Fruit fly (Drosophila melanogaster): ENCODE data around the gene shep.

The shep gene

DNA sequence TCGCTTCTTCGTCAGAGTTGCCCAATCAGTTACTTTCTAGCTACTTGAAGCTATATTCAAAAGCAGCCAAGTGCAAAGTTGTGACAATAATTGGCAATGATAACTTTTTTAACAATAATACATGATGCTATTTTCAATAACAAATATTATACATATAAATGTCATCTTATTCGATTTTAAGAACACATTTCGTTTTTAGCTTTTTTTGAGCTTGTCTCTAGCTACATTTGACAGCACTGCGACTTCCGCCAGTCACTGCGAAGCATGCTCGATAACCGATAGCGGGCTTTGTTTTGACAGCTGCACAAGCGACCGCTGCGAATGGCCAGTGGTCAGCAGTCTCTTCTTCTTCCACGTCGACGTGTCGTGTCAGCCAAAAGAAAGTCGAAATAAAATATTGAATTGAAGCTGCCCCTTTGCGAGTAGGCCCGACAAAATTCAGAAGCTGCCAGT, 125.4 kb downstream of the shep start, which contains the start of the genes Gen and Srp54k (continued):
- TF ChIP-seq Hmr (GFP tag; optimal IDR thresholded peaks at IDR 0.05) (peak; percentile 58), onecut (GFP tag; IDR thresholded peaks at IDR 0.05) (peak; percentile 34; the same call in 1 of the 2 replicates), CG6689 (GFP tag; IDR thresholded peaks at IDR 0.05) (peak; percentile 59), rib (GFP tag; IDR thresholded peaks at IDR 0.05) (0 out of 2 replicates have a peak, but pooled peaks have one; percentile 45), amos (GFP tag; IDR thresholded peaks at IDR 0.05; ENCODE audit: partially characterized antibody) (peak; percentile 24; the same call in 1 of the 2 replicates), Oli (tag; optimal IDR thresholded peaks at IDR 0.05) (peak; percentile 7), Fer3 (tag; optimal IDR thresholded peaks at IDR 0.05) (peak; percentile 6), CG3847 (GFP tag; IDR thresholded peaks at IDR 0.05) (peak; percentile 28; the same call in 1 of the 2 replicates), Sry-δ (GFP tag; optimal IDR thresholded peaks at IDR 0.05) (peak; percentile 41), CG9437 (GFP tag; optimal IDR thresholded peaks at IDR 0.05) (peak; percentile 20)

DNA sequence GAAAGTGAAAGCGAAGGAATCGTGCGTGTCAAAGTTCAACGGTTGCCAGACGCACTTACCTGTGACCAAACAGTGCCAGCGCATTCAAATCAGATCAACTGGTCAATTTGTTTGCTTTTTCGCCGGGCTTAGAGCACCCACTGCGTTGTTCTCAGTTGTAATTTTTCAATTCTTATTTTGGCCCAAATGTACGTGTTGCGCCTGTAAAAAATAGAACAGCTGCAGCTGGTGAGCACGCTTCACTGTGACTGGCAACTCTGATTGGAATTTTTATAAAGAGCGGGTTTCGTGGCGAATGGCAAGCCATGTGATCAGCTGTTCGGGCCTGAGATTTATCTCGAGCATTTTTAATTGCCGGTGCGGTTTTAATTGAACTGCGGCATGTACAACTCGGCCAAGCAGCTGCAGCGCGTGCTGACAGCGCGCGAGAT, 131.9 kb downstream of the shep start, which contains the start of the genes Fitm and AlaRS-m:
TSS of gene Fitm (minus strand) at position 250 of the 431 bp plus-strand sequence.
TSS of gene AlaRS-m (plus strand) at position 285 of the 431 bp plus-strand sequence.
- peak; percentile 51; the same call in 1 of the 3 replicates for TF ChIP-seq CG34422 (GFP tag; IDR thresholded peaks at IDR 0.05)
- no peak for TF ChIP-seq CG2199 (GFP tag; IDR thresholded peaks at IDR 0.05)
- no peak for TF ChIP-seq CG12236 (GFP tag; optimal IDR thresholded peaks at IDR 0.05)
- peak in 1 of 2 experiments; percentile 2 for TF ChIP-seq Pdp1 (GFP tag; optimal IDR thresholded peaks at IDR 0.05)
- TF ChIP-seq Fer1 (GFP tag; optimal IDR thresholded peaks at IDR 0.05), result peak; percentile 7
- TF ChIP-seq CG4707 (GFP tag; optimal IDR thresholded peaks at IDR 0.05), result no peak
- no peak for TF ChIP-seq maf-S (GFP tag; optimal IDR thresholded peaks at IDR 0.05)
- peak; percentile 42 for TF ChIP-seq CG4617 (GFP tag; optimal IDR thresholded peaks at IDR 0.05; ENCODE audit: borderline replicate concordance)
- TF ChIP-seq stwl (tag; optimal IDR thresholded peaks at IDR 0.05), result peak; percentile 30
- TF ChIP-seq pros (GFP tag; optimal IDR thresholded peaks at IDR 0.05), result no peak
- peak; percentile 51; the same call in 2 of the 3 replicates for TF ChIP-seq CG34224 (GFP tag; IDR thresholded peaks at IDR 0.05; ENCODE audit: partially characterized antibody)
- no peak for TF ChIP-seq CG14667 (GFP tag; IDR thresholded peaks at IDR 0.05)
- TF ChIP-seq lilli (GFP tag; optimal IDR thresholded peaks at IDR 0.05), result no peak
- TF ChIP-seq MBD-R2 (GFP tag; IDR thresholded peaks at IDR 0.05), result peak; percentile 99
- TF ChIP-seq kni (GFP tag; optimal IDR thresholded peaks at IDR 0.05), result peak; percentile 72
- TF ChIP-seq CG10431 (GFP tag; optimal IDR thresholded peaks at IDR 0.05), result no peak
- peak; percentile 82 for TF ChIP-seq Ets65A (GFP tag)
- no peak for TF ChIP-seq fru (optimal IDR thresholded peaks at IDR 0.05)
- TF ChIP-seq CG6813 (GFP tag; optimal IDR thresholded peaks at IDR 0.05), result no peak
- no peak for TF ChIP-seq inv (GFP tag; IDR thresholded peaks at IDR 0.05; ENCODE audit: partially characterized antibody)
- TF ChIP-seq slbo (GFP tag; IDR thresholded peaks at IDR 0.05), result no peak
- TF ChIP-seq insv (GFP tag; optimal IDR thresholded peaks at IDR 0.05), result peak; percentile 92 to 98
- no peak for TF ChIP-seq Oli (tag; optimal IDR thresholded peaks at IDR 0.05)
- TF ChIP-seq HLH4C (GFP tag; IDR thresholded peaks at IDR 0.05; ENCODE audit: partially characterized antibody), result 0 out of 3 replicates have a peak, but pooled peaks have one; percentile 35
- TF ChIP-seq CG16815 (GFP tag; optimal IDR thresholded peaks at IDR 0.05), result no peak
- peak; percentile 51; the same call in 1 of the 2 replicates for TF ChIP-seq CG13287 (GFP tag; IDR thresholded peaks at IDR 0.05; ENCODE audit: partially characterized antibody)
- peak; percentile 88 for TF ChIP-seq scrt (GFP tag; optimal IDR thresholded peaks at IDR 0.05)
- TF ChIP-seq Hsf (GFP tag; optimal IDR thresholded peaks at IDR 0.05), result no peak
- TF ChIP-seq tin (GFP tag; optimal IDR thresholded peaks at IDR 0.05), result no peak
- no peak for TF ChIP-seq CG2712 (tag; optimal IDR thresholded peaks at IDR 0.05)
- peak; percentile 45; the same call in 1 of the 2 replicates for TF ChIP-seq NFAT (GFP tag; IDR thresholded peaks at IDR 0.05)
- no peak for TF ChIP-seq CG12942 (GFP tag; optimal IDR thresholded peaks at IDR 0.05)
- TF ChIP-seq Drgx (GFP tag; IDR thresholded peaks at IDR 0.05), result no peak
- no peak for TF ChIP-seq CG11504 (tag; optimal IDR thresholded peaks at IDR 0.05)
- TF ChIP-seq Atf3 (GFP tag; optimal IDR thresholded peaks at IDR 0.05), result no peak
- peak; percentile 99 for TF ChIP-seq Blimp-1 (GFP tag; optimal IDR thresholded peaks at IDR 0.05)
- TF ChIP-seq CG31441 (GFP tag; IDR thresholded peaks at IDR 0.05), result no peak
- TF ChIP-seq HmgZ (tag; optimal IDR thresholded peaks at IDR 0.05), result peak; percentile 41
- no peak for TF ChIP-seq CG8924 (tag; optimal IDR thresholded peaks at IDR 0.05)

Measured in whole organism, embryonic.